Worm (Caenorhabditis elegans) whole organism, L4/young adult: ENCODE data around the gene add-2.

ENCODE experiments used
- W03F9.2 ChIP-seq: fragments of 150-350 bp; optimal IDR thresholded peaks from 2 replicates; lab custom pipeline; 2014; ENCODE audit warnings: missing biosample characterization, missing genetic modification characterization
- dao-5 ChIP-seq: sonication (generic microtip); optimal IDR thresholded peaks from 2 replicates; lab custom pipeline; 2016; ENCODE audit warnings: missing genotype, missing genetic modification characterization, moderate library complexity, missing compliant biosample characterization
- him-1 ChIP-seq: sonication (generic microtip); optimal IDR thresholded peaks from 2 replicates; lab custom pipeline; 2016; ENCODE audit warnings: missing genotype, missing genetic modification reagents, missing genetic modification characterization, missing compliant biosample characterization

ce11 chrV:12006495-12006894 lies 6.7 kb downstream of the add-2 start, which contains the start of gene F57F5.3:
- TF ChIP-seq dao-5 (no peak), W03F9.2 (tag; lab: Kevin White, UChicago) (no peak), him-1 (tag; lab: Kevin White, UChicago) (no peak)
